Fruit fly (Drosophila melanogaster) whole organism: ENCODE measurements around the gene Icmt.

Source experiments
- Dll ChIP-seq: fragments of >200 bp; optimal IDR thresholded peaks from 2 replicates; lab custom pipeline; 2017
- psq ChIP-seq: fragments of >200 bp; optimal IDR thresholded peaks from 2 replicates; lab custom pipeline; 2017
- usp ChIP-seq: fragments of >200 bp; optimal IDR thresholded peaks from 2 replicates; lab custom pipeline; 2017; ENCODE audit warnings: missing biosample characterization, missing genetic modification characterization, mixed read lengths

DNA sequence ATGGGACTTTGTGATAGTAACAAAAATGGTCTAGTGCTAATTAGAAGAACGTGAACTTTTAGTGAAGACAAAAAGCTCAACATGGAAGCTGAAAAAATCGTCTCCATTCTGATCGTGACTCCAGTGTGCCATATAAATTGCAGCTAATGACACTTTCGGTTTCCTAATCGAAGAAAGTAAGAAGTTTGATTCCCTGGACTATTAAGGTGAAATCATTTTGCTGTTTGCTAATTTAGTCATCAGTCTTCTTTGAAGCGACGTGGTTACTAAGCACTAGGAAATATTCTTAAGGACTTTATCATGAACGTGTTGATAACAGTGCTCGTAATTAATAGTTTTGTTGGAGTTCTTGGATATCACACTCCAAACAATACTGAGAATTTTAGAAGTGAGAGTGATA is 44.7 kb downstream of the Icmt start, which contains the start of gene CG34429:
- no peak for TF ChIP-seq Dll (lab: Kevin White, UChicago)
- TF ChIP-seq psq (lab: Kevin White, UChicago) = no peak
- TF ChIP-seq usp (GFP tag; lab: Kevin White, UChicago) = no peak
